Comparison of ENCODE assay signal across 1 fruit fly cellular context in genomic region chr3R:29251418-29251817, dm6.
TF ChIP-seq lines count a peak whose summit lies in the region.

No protein-coding gene starts in this region.

TF ChIP-seq in whole organism, embryonic, 481 proteins besides CTCF, POLR2A, EP300 and RAD21 (continued from another document and continues in another):
- peak; percentile 25; the same call in 1 of the 3 replicates for TF ChIP-seq CG11456 (GFP tag; IDR thresholded peaks at IDR 0.05; lab: Robert Waterston, UW)
- no peak for TF ChIP-seq pum (GFP tag; optimal IDR thresholded peaks at IDR 0.05; lab: Kevin White, UChicago)
- TF ChIP-seq Dfd (GFP tag; optimal IDR thresholded peaks at IDR 0.05; lab: Kevin White, UChicago): no peak
- no peak for TF ChIP-seq CG10431 (GFP tag; optimal IDR thresholded peaks at IDR 0.05; lab: Kevin White, UChicago)
- TF ChIP-seq en (GFP tag; optimal IDR thresholded peaks at IDR 0.05; lab: Kevin White, UChicago): no peak
- peak in 1 of 2 experiments; percentile 27 for TF ChIP-seq chif (GFP tag; optimal IDR thresholded peaks at IDR 0.05; lab: Kevin White, UChicago)
- no peak for TF ChIP-seq bowl (GFP tag; IDR thresholded peaks at IDR 0.05; lab: Robert Waterston, UW)
- peak; percentile 38; the same call in 1 of the 2 replicates for TF ChIP-seq onecut (GFP tag; IDR thresholded peaks at IDR 0.05; lab: Robert Waterston, UW)
- no peak for TF ChIP-seq kay (GFP tag; optimal IDR thresholded peaks at IDR 0.05; lab: Kevin White, UChicago)
- no peak for TF ChIP-seq ase (GFP tag; IDR thresholded peaks at IDR 0.05; lab: Robert Waterston, UW)
- no peak for TF ChIP-seq CG10366 (GFP tag; IDR thresholded peaks at IDR 0.05; lab: Robert Waterston, UW)
- TF ChIP-seq so (GFP tag; IDR thresholded peaks at IDR 0.05; lab: Robert Waterston, UW): peak; percentile 29; the same call in 1 of the 3 replicates
- TF ChIP-seq tx (GFP tag; optimal IDR thresholded peaks at IDR 0.05; lab: Kevin White, UChicago): peak; percentile 9
- TF ChIP-seq CG31224 (GFP tag; IDR thresholded peaks at IDR 0.05; lab: Robert Waterston, UW): no peak
- TF ChIP-seq pita (GFP tag; optimal IDR thresholded peaks at IDR 0.05; lab: Kevin White, UChicago): peak; percentile 37
- no peak for TF ChIP-seq CG6254 (GFP tag; optimal IDR thresholded peaks at IDR 0.05; lab: Kevin White, UChicago)
- TF ChIP-seq twi (tag; optimal IDR thresholded peaks at IDR 0.05; lab: Kevin White, UChicago): no peak
- TF ChIP-seq CG2712 (tag; optimal IDR thresholded peaks at IDR 0.05; lab: Kevin White, UChicago): peak; percentile 51
- no peak for TF ChIP-seq Sin3A (optimal IDR thresholded peaks at IDR 0.05; lab: Kevin White, UChicago)
- no peak for TF ChIP-seq H2.0 (GFP tag; IDR thresholded peaks at IDR 0.05; lab: Robert Waterston, UW)
- no peak for TF ChIP-seq CG3065 (GFP tag; optimal IDR thresholded peaks at IDR 0.05; lab: Kevin White, UChicago)
- TF ChIP-seq CG13123 (GFP tag; optimal IDR thresholded peaks at IDR 0.05; lab: Kevin White, UChicago): no peak
- peak; percentile 80 for TF ChIP-seq sd (tag; optimal IDR thresholded peaks at IDR 0.05; lab: Kevin White, UChicago)
- TF ChIP-seq cwo (GFP tag; optimal IDR thresholded peaks at IDR 0.05; lab: Kevin White, UChicago): no peak
- TF ChIP-seq pfk (GFP tag; optimal IDR thresholded peaks at IDR 0.05; lab: Kevin White, UChicago): no peak
- TF ChIP-seq Pdp1 (GFP tag; optimal IDR thresholded peaks at IDR 0.05; lab: Kevin White, UChicago): peak in 1 of 2 experiments; percentile 4
- TF ChIP-seq amos (GFP tag; IDR thresholded peaks at IDR 0.05; lab: Robert Waterston, UW; ENCODE audit: partially characterized antibody): peak; percentile 72
- TF ChIP-seq unpg (GFP tag; optimal IDR thresholded peaks at IDR 0.05; lab: Kevin White, UChicago): no peak
- TF ChIP-seq CG2678 (tag; optimal IDR thresholded peaks at IDR 0.05; lab: Kevin White, UChicago): no peak
- TF ChIP-seq luna (GFP tag; optimal IDR thresholded peaks at IDR 0.05; lab: Kevin White, UChicago): no peak
- no peak for TF ChIP-seq disco-r (GFP tag; optimal IDR thresholded peaks at IDR 0.05; lab: Kevin White, UChicago)
- no peak for TF ChIP-seq scrt (GFP tag; optimal IDR thresholded peaks at IDR 0.05; lab: Kevin White, UChicago)
- peak; percentile 37 for TF ChIP-seq CG13624 (GFP tag; optimal IDR thresholded peaks at IDR 0.05; lab: Kevin White, UChicago)
- no peak for TF ChIP-seq CG8765 (GFP tag; IDR thresholded peaks at IDR 0.05; lab: Robert Waterston, UW)
- no peak for TF ChIP-seq CG1529 (GFP tag; optimal IDR thresholded peaks at IDR 0.05; lab: Kevin White, UChicago)
- peak; percentile 74; the same call in 2 of the 3 replicates for TF ChIP-seq CG6791 (GFP tag; IDR thresholded peaks at IDR 0.05; lab: Robert Waterston, UW; ENCODE audit: partially characterized antibody)
- no peak for TF ChIP-seq CG11560 (tag; IDR thresholded peaks at IDR 0.05; lab: Robert Waterston, UW)
- TF ChIP-seq al (GFP tag; IDR thresholded peaks at IDR 0.05; lab: Robert Waterston, UW): no peak
- no peak for TF ChIP-seq Gug (GFP tag; IDR thresholded peaks at IDR 0.05; lab: Robert Waterston, UW)
- no peak for TF ChIP-seq CG12219 (GFP tag; optimal IDR thresholded peaks at IDR 0.05; lab: Kevin White, UChicago)
- TF ChIP-seq Adf1 (GFP tag; IDR thresholded peaks at IDR 0.05; lab: Robert Waterston, UW): no peak
- TF ChIP-seq Neu2 (GFP tag; optimal IDR thresholded peaks at IDR 0.05; lab: Kevin White, UChicago; ENCODE audit: borderline replicate concordance): peak; percentile 19
- no peak for TF ChIP-seq nau (GFP tag; optimal IDR thresholded peaks at IDR 0.05; lab: Kevin White, UChicago)
- TF ChIP-seq Deaf1 (tag; optimal IDR thresholded peaks at IDR 0.05; lab: Kevin White, UChicago): no peak
- TF ChIP-seq Doc2 (GFP tag; IDR thresholded peaks at IDR 0.05; lab: Robert Waterston, UW): no peak
- TF ChIP-seq CG34422 (GFP tag; IDR thresholded peaks at IDR 0.05; lab: Robert Waterston, UW): peak; percentile 53; the same call in 1 of the 3 replicates
- TF ChIP-seq Chrac-16 (GFP tag; optimal IDR thresholded peaks at IDR 0.05; lab: Kevin White, UChicago): peak; percentile 13
- no peak for TF ChIP-seq org-1 (GFP tag; optimal IDR thresholded peaks at IDR 0.05; lab: Kevin White, UChicago)
- peak; percentile 31 for TF ChIP-seq MTF-1 (GFP tag; optimal IDR thresholded peaks at IDR 0.05; lab: Kevin White, UChicago; ENCODE audit: borderline replicate concordance)
- no peak for TF ChIP-seq esg (GFP tag; conservative IDR thresholded peaks at IDR 0.05; lab: Robert Waterston, UW)
- TF ChIP-seq Med (GFP tag; lab: Kevin White, UChicago): peak; percentile 88
- TF ChIP-seq Camta (GFP tag; optimal IDR thresholded peaks at IDR 0.05; lab: Kevin White, UChicago): peak; percentile 33
- TF ChIP-seq Hr3 (GFP tag; optimal IDR thresholded peaks at IDR 0.05; lab: Kevin White, UChicago): no peak
- TF ChIP-seq HmgD (GFP tag; optimal IDR thresholded peaks at IDR 0.05; lab: Kevin White, UChicago): no peak
- no peak for TF ChIP-seq CG14050 (GFP tag; IDR thresholded peaks at IDR 0.05; lab: Robert Waterston, UW)
- no peak for TF ChIP-seq Myb (GFP tag; optimal IDR thresholded peaks at IDR 0.05; lab: Kevin White, UChicago)
- TF ChIP-seq fru (optimal IDR thresholded peaks at IDR 0.05; lab: Kevin White, UChicago): no peak
- peak; percentile 64 for TF ChIP-seq CG15696 (tag; optimal IDR thresholded peaks at IDR 0.05; lab: Kevin White, UChicago)
- TF ChIP-seq Dll (GFP tag; IDR thresholded peaks at IDR 0.05; lab: Robert Waterston, UW; ENCODE audit: partially characterized antibody): peak; percentile 93
- TF ChIP-seq Hand (GFP tag; optimal IDR thresholded peaks at IDR 0.05; lab: Kevin White, UChicago): no peak
- TF ChIP-seq ttk (GFP tag; IDR thresholded peaks at IDR 0.05; lab: Robert Waterston, UW): no peak
- TF ChIP-seq CG15269 (tag; optimal IDR thresholded peaks at IDR 0.05; lab: Kevin White, UChicago): peak; percentile 10
- TF ChIP-seq NC2β (GFP tag; optimal IDR thresholded peaks at IDR 0.05; lab: Kevin White, UChicago): no peak
- TF ChIP-seq C15 (GFP tag; IDR thresholded peaks at IDR 0.05; lab: Robert Waterston, UW): no peak
- no peak for TF ChIP-seq CG10321 (GFP tag; IDR thresholded peaks at IDR 0.05; lab: Robert Waterston, UW)
- peak; percentile 75 for TF ChIP-seq bbx (GFP tag; IDR thresholded peaks at IDR 0.05; lab: Robert Waterston, UW; ENCODE audit: partially characterized antibody)
- peak; percentile 22 to 26 for TF ChIP-seq dpn (GFP tag; optimal IDR thresholded peaks at IDR 0.05; lab: Kevin White, UChicago)
- TF ChIP-seq ssp (GFP tag; IDR thresholded peaks at IDR 0.05; lab: Robert Waterston, UW): no peak
- TF ChIP-seq CG4854 (GFP tag; optimal IDR thresholded peaks at IDR 0.05; lab: Kevin White, UChicago): no peak
- TF ChIP-seq CG17328 (GFP tag; IDR thresholded peaks at IDR 0.05; lab: Robert Waterston, UW): peak; percentile 52
- no peak for TF ChIP-seq CG16815 (GFP tag; optimal IDR thresholded peaks at IDR 0.05; lab: Kevin White, UChicago)
- no peak for TF ChIP-seq hth (optimal IDR thresholded peaks at IDR 0.05; lab: Kevin White, UChicago)
- peak; percentile 23 for TF ChIP-seq CG16863 (GFP tag; optimal IDR thresholded peaks at IDR 0.05; lab: Kevin White, UChicago)
- TF ChIP-seq salm (tag; optimal IDR thresholded peaks at IDR 0.05; lab: Kevin White, UChicago): no peak
- peak; percentile 62 for TF ChIP-seq Sry-δ (GFP tag; optimal IDR thresholded peaks at IDR 0.05; lab: Kevin White, UChicago)
- no peak for TF ChIP-seq CG10543 (GFP tag; optimal IDR thresholded peaks at IDR 0.05; lab: Kevin White, UChicago)
- no peak for TF ChIP-seq ac (GFP tag; optimal IDR thresholded peaks at IDR 0.05; lab: Kevin White, UChicago)
- TF ChIP-seq CG2116 (GFP tag; optimal IDR thresholded peaks at IDR 0.05; lab: Kevin White, UChicago): no peak
- no peak for TF ChIP-seq CG3407 (GFP tag; optimal IDR thresholded peaks at IDR 0.05; lab: Kevin White, UChicago)
- peak in 1 of 2 experiments; percentile 5 for TF ChIP-seq insv (GFP tag; optimal IDR thresholded peaks at IDR 0.05; lab: Kevin White, UChicago)
- no peak for TF ChIP-seq CG5245 (GFP tag; optimal IDR thresholded peaks at IDR 0.05; lab: Kevin White, UChicago)
- no peak for TF ChIP-seq B-H2 (GFP tag; optimal IDR thresholded peaks at IDR 0.05; lab: Kevin White, UChicago)
- TF ChIP-seq CG15601 (tag; optimal IDR thresholded peaks at IDR 0.05; lab: Kevin White, UChicago): peak; percentile 4
- TF ChIP-seq HHEX (GFP tag; optimal IDR thresholded peaks at IDR 0.05; lab: Kevin White, UChicago): no peak
- TF ChIP-seq B-H1 (GFP tag; IDR thresholded peaks at IDR 0.05; lab: Robert Waterston, UW): no peak
- no peak for TF ChIP-seq CG18619 (GFP tag; optimal IDR thresholded peaks at IDR 0.05; lab: Kevin White, UChicago)
- TF ChIP-seq inv (GFP tag; IDR thresholded peaks at IDR 0.05; lab: Robert Waterston, UW; ENCODE audit: partially characterized antibody): peak; percentile 57
- TF ChIP-seq jumu (GFP tag; optimal IDR thresholded peaks at IDR 0.05; lab: Kevin White, UChicago): no peak
- 0 out of 2 replicates have a peak, but pooled peaks have one; percentile 5 for TF ChIP-seq HLH3B (GFP tag; IDR thresholded peaks at IDR 0.05; lab: Robert Waterston, UW)
- no peak for TF ChIP-seq CG7372 (GFP tag; IDR thresholded peaks at IDR 0.05; lab: Robert Waterston, UW)
- TF ChIP-seq Hmr (GFP tag; optimal IDR thresholded peaks at IDR 0.05; lab: Kevin White, UChicago): peak; percentile 12
- TF ChIP-seq fd64A (GFP tag; optimal IDR thresholded peaks at IDR 0.05; lab: Kevin White, UChicago): no peak
- TF ChIP-seq CG18476 (GFP tag; optimal IDR thresholded peaks at IDR 0.05; lab: Kevin White, UChicago): no peak
- no peak for TF ChIP-seq Six4 (GFP tag; optimal IDR thresholded peaks at IDR 0.05; lab: Kevin White, UChicago)
- TF ChIP-seq wdn (GFP tag; IDR thresholded peaks at IDR 0.05; lab: Robert Waterston, UW): no peak
- no peak for TF ChIP-seq seq (GFP tag; IDR thresholded peaks at IDR 0.05; lab: Robert Waterston, UW)
- peak; percentile 39; the same call in 1 of the 2 replicates for TF ChIP-seq Xrp1 (GFP tag; IDR thresholded peaks at IDR 0.05; lab: Robert Waterston, UW)
- TF ChIP-seq CG33557 (GFP tag; optimal IDR thresholded peaks at IDR 0.05; lab: Kevin White, UChicago): no peak
- TF ChIP-seq tup (GFP tag; optimal IDR thresholded peaks at IDR 0.05; lab: Kevin White, UChicago): no peak
- TF ChIP-seq CG14667 (GFP tag; IDR thresholded peaks at IDR 0.05; lab: Robert Waterston, UW): no peak
- TF ChIP-seq CG14860 (GFP tag; IDR thresholded peaks at IDR 0.05; lab: Robert Waterston, UW; ENCODE audit: partially characterized antibody): peak; percentile 58; the same call in 1 of the 3 replicates
- no peak for TF ChIP-seq CG6813 (GFP tag; optimal IDR thresholded peaks at IDR 0.05; lab: Kevin White, UChicago)
- TF ChIP-seq CG6854 (GFP tag; optimal IDR thresholded peaks at IDR 0.05; lab: Kevin White, UChicago): no peak
- TF ChIP-seq CG4404 (GFP tag; IDR thresholded peaks at IDR 0.05; lab: Robert Waterston, UW): no peak
- TF ChIP-seq kni (GFP tag; optimal IDR thresholded peaks at IDR 0.05; lab: Kevin White, UChicago): no peak
- peak; percentile 0 for TF ChIP-seq CG12391 (tag; optimal IDR thresholded peaks at IDR 0.05; lab: Kevin White, UChicago)
- 0 out of 2 replicates have a peak, but pooled peaks have one; percentile 21 for TF ChIP-seq tna (GFP tag; IDR thresholded peaks at IDR 0.05; lab: Robert Waterston, UW; ENCODE audit: partially characterized antibody)
- TF ChIP-seq CG9932 (GFP tag; IDR thresholded peaks at IDR 0.05; lab: Robert Waterston, UW): peak; percentile 45; the same call in 1 of the 2 replicates
- no peak for TF ChIP-seq tap (tag; optimal IDR thresholded peaks at IDR 0.05; lab: Kevin White, UChicago)
- no peak for TF ChIP-seq grn (GFP tag; optimal IDR thresholded peaks at IDR 0.05; lab: Kevin White, UChicago)
- TF ChIP-seq CG18262 (tag; optimal IDR thresholded peaks at IDR 0.05; lab: Kevin White, UChicago): no peak
- TF ChIP-seq CG6175 (GFP tag; IDR thresholded peaks at IDR 0.05; lab: Robert Waterston, UW): no peak
- TF ChIP-seq CG18764 (GFP tag; optimal IDR thresholded peaks at IDR 0.05; lab: Kevin White, UChicago): peak; percentile 49
- TF ChIP-seq CG1024 (GFP tag; IDR thresholded peaks at IDR 0.05; lab: Robert Waterston, UW): no peak
- peak; percentile 3 for TF ChIP-seq her (GFP tag; optimal IDR thresholded peaks at IDR 0.05; lab: Kevin White, UChicago)
- no peak for TF ChIP-seq CG6765 (GFP tag; optimal IDR thresholded peaks at IDR 0.05; lab: Kevin White, UChicago)
- TF ChIP-seq CG9727 (GFP tag; optimal IDR thresholded peaks at IDR 0.05; lab: Kevin White, UChicago): peak; percentile 29
- no peak for TF ChIP-seq ERR (GFP tag; optimal IDR thresholded peaks at IDR 0.05; lab: Kevin White, UChicago)
- TF ChIP-seq E2f2 (GFP tag; IDR thresholded peaks at IDR 0.05; lab: Robert Waterston, UW): peak; percentile 98
- TF ChIP-seq cad (GFP tag; optimal IDR thresholded peaks at IDR 0.05; lab: Kevin White, UChicago): no peak
- no peak for TF ChIP-seq CG8388 (GFP tag; optimal IDR thresholded peaks at IDR 0.05; lab: Kevin White, UChicago)
- peak; percentile 40 for TF ChIP-seq CG1603 (tag; optimal IDR thresholded peaks at IDR 0.05; lab: Kevin White, UChicago)
- TF ChIP-seq zf30C (GFP tag; optimal IDR thresholded peaks at IDR 0.05; lab: Kevin White, UChicago): no peak
- TF ChIP-seq CG12744 (GFP tag; optimal IDR thresholded peaks at IDR 0.05; lab: Kevin White, UChicago): peak; percentile 8
- TF ChIP-seq HmgZ (tag; optimal IDR thresholded peaks at IDR 0.05; lab: Kevin White, UChicago): no peak
- no peak for TF ChIP-seq CG6654 (GFP tag; optimal IDR thresholded peaks at IDR 0.05; lab: Kevin White, UChicago)
- no peak for TF ChIP-seq CG4328 (GFP tag; optimal IDR thresholded peaks at IDR 0.05; lab: Kevin White, UChicago)
- TF ChIP-seq maf-S (GFP tag; optimal IDR thresholded peaks at IDR 0.05; lab: Kevin White, UChicago): no peak
- TF ChIP-seq unc-4 (GFP tag; IDR thresholded peaks at IDR 0.05; lab: Robert Waterston, UW; ENCODE audit: partially characterized antibody): peak; percentile 82
- TF ChIP-seq klu (GFP tag; IDR thresholded peaks at IDR 0.05; lab: Robert Waterston, UW): no peak
- TF ChIP-seq Abd-B (GFP tag; optimal IDR thresholded peaks at IDR 0.05; lab: Kevin White, UChicago): no peak
- no peak for TF ChIP-seq CG9215 (GFP tag; IDR thresholded peaks at IDR 0.05; lab: Robert Waterston, UW)
- no peak for TF ChIP-seq Fer1 (GFP tag; optimal IDR thresholded peaks at IDR 0.05; lab: Kevin White, UChicago)
- no peak for TF ChIP-seq CG5180 (GFP tag; optimal IDR thresholded peaks at IDR 0.05; lab: Kevin White, UChicago)
- no peak for TF ChIP-seq CrebB (tag; optimal IDR thresholded peaks at IDR 0.05; lab: Kevin White, UChicago)
